Worm (Caenorhabditis elegans) whole organism, L4 larva: Measurements from ENCODE around the gene F49C12.3.

Source experiments
- F10B5.3 ChIP-seq: sonication (generic microtip); optimal IDR thresholded peaks from 2 replicates; lab custom pipeline; 2016; ENCODE audit warnings: mild to moderate bottlenecking, missing genetic modification characterization, missing compliant biosample characterization
- T26A8.4 ChIP-seq: fragments of 200-800 bp; sonication (Bioruptor generic); IDR thresholded peaks from 2 replicates; pipeline ENCODE4 v1.3.6; 2022; ENCODE audit warnings: missing genetic modification characterization, missing compliant biosample characterization
- ceh-32 ChIP-seq: sonication (generic microtip); optimal IDR thresholded peaks from 2 replicates; lab custom pipeline; 2016; ENCODE audit warnings: mild to moderate bottlenecking, missing genetic modification characterization, missing compliant biosample characterization; ENCODE audit not compliant: poor library complexity
- ces-1 ChIP-seq: fragments of 150-350 bp; sonication (generic microtip); optimal IDR thresholded peaks from 4 replicates; lab custom pipeline; 2014; ENCODE audit warnings: missing biosample characterization, missing genetic modification reagents, missing genetic modification characterization
- daf-12 ChIP-seq: fragments of 150-350 bp; optimal IDR thresholded peaks from 2 replicates; lab custom pipeline; 2014; ENCODE audit warnings: missing biosample characterization, missing genetic modification reagents, missing genetic modification characterization
- dmd-9 ChIP-seq: fragments of 200-800 bp; sonication (Bioruptor generic); IDR thresholded peaks from 2 replicates; pipeline ENCODE4 v1.3.6; 2022; ENCODE audit warnings: missing genetic modification reagents, missing genetic modification characterization, missing compliant biosample characterization
- dpl-1 ChIP-seq: fragments of 150-350 bp; optimal IDR thresholded peaks from 2 replicates; lab custom pipeline; 2014; ENCODE audit warnings: missing biosample characterization, missing genetic modification reagents, missing genetic modification characterization
- egl-43 ChIP-seq: fragments of 200-800 bp; sonication (Bioruptor generic); IDR thresholded peaks from 2 replicates; pipeline ENCODE4 v1.3.6; 2022; ENCODE audit warnings: missing genetic modification reagents, missing genetic modification characterization, missing compliant biosample characterization
- fos-1 ChIP-seq: fragments of 150-350 bp; optimal IDR thresholded peaks from 2 replicates; lab custom pipeline; 2014; ENCODE audit warnings: missing biosample characterization, missing genetic modification characterization
- lin-38 ChIP-seq: fragments of 200-800 bp; sonication (Bioruptor generic); IDR thresholded peaks from 2 replicates; pipeline ENCODE4 v1.3.6; 2022; ENCODE audit warnings: missing genetic modification reagents, missing genetic modification characterization, missing compliant biosample characterization
- nhr-237 ChIP-seq: sonication (generic microtip); optimal IDR thresholded peaks from 2 replicates; lab custom pipeline; 2017; ENCODE audit warnings: missing biosample characterization, missing genetic modification characterization
- nhr-76 ChIP-seq: fragments of 150-350 bp; optimal IDR thresholded peaks from 2 replicates; lab custom pipeline; 2014; ENCODE audit warnings: missing biosample characterization, missing genetic modification characterization

- TF ChIP-seq F10B5.3 (tag; lab: Kevin White, UChicago) (no peak), dpl-1 (GFP tag; lab: Kevin White, UChicago) (no peak), lin-38 (GFP tag; lab: Robert Waterston, UW) (no peak), T26A8.4 (no peak), ces-1 (GFP tag; lab: Kevin White, UChicago) (no peak), egl-43 (GFP tag; lab: Robert Waterston, UW) (no peak), fos-1 (tag; lab: Kevin White, UChicago) (no peak), daf-12 (no peak), dmd-9 (GFP tag; lab: Robert Waterston, UW) (no peak), nhr-76 (no peak), ceh-32 (no peak), nhr-237 (no peak)
Observed at ce11 chrIV:9259687-9260086, 40.5 kb upstream of the F49C12.3 start, which contains the start of gene Y11D7A.10.
